Worm (Caenorhabditis elegans) whole organism, late embryonic: ENCODE data around the gene set-27.

Experiments
- ceh-9 ChIP-seq: sonication (generic microtip); optimal IDR thresholded peaks from 2 replicates; lab custom pipeline; 2016; ENCODE audit warnings: mild to moderate bottlenecking, missing genetic modification characterization, inconsistent platforms, missing compliant biosample characterization
- fkh-10 ChIP-seq: fragments of 150-350 bp; optimal IDR thresholded peaks from 2 replicates; lab custom pipeline; 2014; ENCODE audit warnings: missing biosample characterization, missing genetic modification reagents, missing genetic modification characterization
- ttx-3 ChIP-seq: sonication (generic microtip); optimal IDR thresholded peaks from 2 replicates; lab custom pipeline; 2016; ENCODE audit warnings: missing genetic modification reagents, missing genetic modification characterization, missing compliant biosample characterization

- TF ChIP-seq ceh-9 (tag; lab: Kevin White, UChicago): no peak
- no peak for TF ChIP-seq fkh-10 (GFP tag; lab: Kevin White, UChicago)
- TF ChIP-seq ttx-3: no peak
Observed at ce11 chrIII:2681559-2681958, 19.2 kb upstream of the set-27 start.
